Worm (Caenorhabditis elegans) whole organism, mixed stage, embryonic: ENCODE results near the gene T28D9.16.

ENCODE experiments used
- ceh-43 ChIP-seq: fragments of 200-800 bp; sonication (Bioruptor generic); optimal IDR thresholded peaks from 2 replicates; lab custom pipeline; 2018; ENCODE audit warnings: mild to moderate bottlenecking, missing genetic modification characterization, moderate library complexity, missing compliant biosample characterization
- elt-3 ChIP-seq: fragments of 150-350 bp; optimal IDR thresholded peaks from 2 replicates; lab custom pipeline; 2014; ENCODE audit warnings: missing biosample characterization, missing genetic modification characterization
- flh-1 ChIP-seq: fragments of 200-800 bp; sonication (Bioruptor generic); optimal IDR thresholded peaks from 2 replicates; lab custom pipeline; 2018; ENCODE audit warnings: mild to moderate bottlenecking, missing genetic modification characterization, moderate library complexity, missing compliant biosample characterization
- hlh-1 ChIP-seq: fragments of 150-350 bp; optimal IDR thresholded peaks from 2 replicates; lab custom pipeline; 2014; ENCODE audit warnings: missing biosample characterization, missing genetic modification reagents, missing genetic modification characterization
- lsy-2 ChIP-seq: fragments of 150-350 bp; optimal IDR thresholded peaks from 2 replicates; lab custom pipeline; 2014; ENCODE audit warnings: missing biosample characterization, missing genetic modification characterization
- nhr-12 ChIP-seq: fragments of 150-350 bp; optimal IDR thresholded peaks from 2 replicates; lab custom pipeline; 2014; ENCODE audit warnings: missing biosample characterization, missing genetic modification characterization
- nhr-2 ChIP-seq: fragments of 150-350 bp; optimal IDR thresholded peaks from 2 replicates; lab custom pipeline; 2014; ENCODE audit warnings: missing biosample characterization, missing genetic modification characterization
- nhr-237 ChIP-seq: fragments of 150-350 bp; optimal IDR thresholded peaks from 2 replicates; lab custom pipeline; 2014; ENCODE audit warnings: missing biosample characterization, missing genetic modification characterization
- nhr-76 ChIP-seq: sonication (generic microtip); optimal IDR thresholded peaks from 2 replicates; lab custom pipeline; 2017; ENCODE audit warnings: missing biosample characterization, missing genetic modification characterization
- pha-4 ChIP-seq: fragments of 150-350 bp; optimal IDR thresholded peaks from 2 replicates; lab custom pipeline; 2018; ENCODE audit warnings: missing biosample characterization, missing genetic modification reagents, missing genetic modification characterization
- snpc-4 ChIP-seq: fragments of 150-350 bp; optimal IDR thresholded peaks from 2 replicates; lab custom pipeline; 2014; ENCODE audit warnings: missing biosample characterization, missing genetic modification characterization
- unc-39 ChIP-seq: fragments of 150-350 bp; optimal IDR thresholded peaks from 2 replicates; lab custom pipeline; 2014; ENCODE audit warnings: missing biosample characterization, missing genetic modification characterization
- unc-62 ChIP-seq: fragments of 150-350 bp; optimal IDR thresholded peaks from 2 replicates; lab custom pipeline; 2014; ENCODE audit warnings: missing biosample characterization, missing genetic modification reagents, missing genetic modification characterization
- ztf-11 ChIP-seq: fragments of 150-350 bp; optimal IDR thresholded peaks from 2 replicates; lab custom pipeline; 2014; ENCODE audit warnings: missing biosample characterization, missing genetic modification characterization

DNA sequence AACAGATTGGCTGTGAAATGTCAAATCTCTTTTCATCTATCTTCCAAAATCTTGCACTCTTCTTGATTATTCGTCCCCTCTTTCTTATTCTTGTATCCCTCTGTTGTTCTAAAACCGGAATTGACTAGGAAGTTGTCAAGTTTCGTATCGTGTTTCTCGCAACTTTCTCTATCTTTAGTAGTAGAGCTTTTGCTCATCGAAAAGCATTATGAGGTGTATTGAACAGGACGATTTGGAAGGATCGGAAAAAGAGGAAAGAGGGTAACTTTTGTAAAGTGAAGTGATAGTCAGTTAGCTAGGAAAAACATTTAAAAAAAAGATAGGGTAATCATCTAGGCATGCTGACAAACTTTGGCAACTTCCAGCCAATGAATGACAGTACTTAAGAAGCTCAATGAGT is 21.0 kb downstream of the T28D9.16 start:
- no peak for TF ChIP-seq nhr-12
- TF ChIP-seq unc-62 (GFP tag; lab: Kevin White, UChicago) = no peak
- TF ChIP-seq snpc-4 (tag; lab: Kevin White, UChicago) = no peak
- TF ChIP-seq nhr-2 (tag; lab: Kevin White, UChicago) = no peak
- TF ChIP-seq ceh-43 (GFP tag; lab: Kevin White, UChicago) = no peak
- no peak for TF ChIP-seq elt-3
- TF ChIP-seq nhr-237 = no peak
- TF ChIP-seq nhr-76 = no peak
- no peak for TF ChIP-seq flh-1
- no peak for TF ChIP-seq hlh-1 (tag; lab: Kevin White, UChicago)
- TF ChIP-seq unc-39 = no peak
- TF ChIP-seq ztf-11 (tag; lab: Kevin White, UChicago) = no peak
- TF ChIP-seq lsy-2 (tag; lab: Kevin White, UChicago) = no peak
- no peak for TF ChIP-seq pha-4 (tag; lab: Kevin White, UChicago)
